Fruit fly (Drosophila melanogaster): ENCODE results near the gene TAF1B.

Gene TAF1B

DNA sequence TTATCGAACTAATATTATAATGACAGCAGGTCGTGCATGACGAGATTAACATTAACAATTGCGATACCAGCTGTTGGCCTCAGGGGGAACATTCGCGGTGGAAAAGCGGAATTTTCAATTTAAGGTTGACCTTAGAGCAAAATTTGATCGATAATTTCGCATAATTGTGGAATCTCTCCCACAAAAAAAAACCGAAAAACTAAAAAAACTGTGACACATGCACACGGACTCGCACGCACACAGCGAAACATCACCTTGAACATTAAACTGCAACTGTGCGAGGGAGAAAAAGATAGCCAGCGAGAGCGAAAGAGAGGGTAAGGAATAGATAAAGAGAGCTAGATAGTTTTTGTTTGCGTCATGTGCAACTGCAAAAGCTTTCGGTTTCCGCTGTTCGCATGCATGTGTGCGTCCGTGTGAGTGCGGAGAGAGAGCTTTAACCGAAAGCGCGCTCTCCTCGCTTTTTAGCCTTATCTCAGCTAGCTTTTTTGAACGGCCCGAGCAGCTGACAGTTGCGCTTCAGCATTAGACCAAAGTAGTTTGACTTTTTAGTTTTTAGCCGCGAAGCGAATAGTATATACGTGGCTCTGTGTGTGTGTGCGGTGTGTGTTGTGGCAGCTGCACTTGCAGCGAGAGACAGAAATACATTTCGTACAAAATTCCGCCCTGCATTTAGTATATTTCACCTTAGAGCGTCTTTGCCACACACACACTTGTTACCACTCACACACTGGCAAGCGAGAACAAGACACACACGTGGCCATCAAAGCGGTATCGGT lies 50.5 kb downstream of the TAF1B start (continued):
- TF ChIP-seq Dp (GFP tag; optimal IDR thresholded peaks at IDR 0.05) (no peak), CG16779 (GFP tag; IDR thresholded peaks at IDR 0.05) (no peak), sr (GFP tag; IDR thresholded peaks at IDR 0.05) (no peak), aop (GFP tag; IDR thresholded peaks at IDR 0.05) (no peak), Dad (GFP tag; optimal IDR thresholded peaks at IDR 0.05) (no peak), Stat92E (GFP tag; optimal IDR thresholded peaks at IDR 0.05) (no peak), phol (tag; optimal IDR thresholded peaks at IDR 0.05) (no peak), Camta (GFP tag; optimal IDR thresholded peaks at IDR 0.05) (no peak), Fer2 (tag; optimal IDR thresholded peaks at IDR 0.05) (no peak), Ets65A (GFP tag) (peak; percentile 62), CG12104 (GFP tag; optimal IDR thresholded peaks at IDR 0.05) (no peak), CG17912 (GFP tag; optimal IDR thresholded peaks at IDR 0.05) (no peak), nerfin-2 (GFP tag; IDR thresholded peaks at IDR 0.05; ENCODE audit: partially characterized antibody) (0 out of 2 replicates have a peak, but pooled peaks have one; percentile 37), Hr39 (optimal IDR thresholded peaks at IDR 0.05) (no peak), CG7745 (tag; optimal IDR thresholded peaks at IDR 0.05) (no peak), Nf-YC (tag; optimal IDR thresholded peaks at IDR 0.05) (no peak), Atf6 (GFP tag; IDR thresholded peaks at IDR 0.05) (no peak), kni (GFP tag; optimal IDR thresholded peaks at IDR 0.05) (peak; percentile 32), CG11695 (GFP tag; IDR thresholded peaks at IDR 0.05) (peak; percentile 27; the same call in 1 of the 3 replicates), CG5180 (GFP tag; optimal IDR thresholded peaks at IDR 0.05) (no peak), run (tag; optimal IDR thresholded peaks at IDR 0.05) (no peak), slbo (GFP tag; IDR thresholded peaks at IDR 0.05) (0 out of 2 replicates have a peak, but pooled peaks have one; percentile 11), sqz (GFP tag; optimal IDR thresholded peaks at IDR 0.05) (peak; percentile 50), seq (GFP tag; IDR thresholded peaks at IDR 0.05) (no peak), CG11085 (GFP tag; IDR thresholded peaks at IDR 0.05) (no peak), Hsf (GFP tag; optimal IDR thresholded peaks at IDR 0.05) (no peak), Sox102F (GFP tag; optimal IDR thresholded peaks at IDR 0.05) (no peak), caup (GFP tag; optimal IDR thresholded peaks at IDR 0.05; ENCODE audit: severe bottlenecking) (no peak), CG1647 (GFP tag; optimal IDR thresholded peaks at IDR 0.05) (no peak), CG6791 (GFP tag; IDR thresholded peaks at IDR 0.05; ENCODE audit: partially characterized antibody) (no peak), CG12391 (tag; optimal IDR thresholded peaks at IDR 0.05) (no peak), CG30403 (GFP tag; optimal IDR thresholded peaks at IDR 0.05) (no peak), CG2202 (tag; optimal IDR thresholded peaks at IDR 0.05) (no peak), CG18262 (tag; optimal IDR thresholded peaks at IDR 0.05) (no peak), Meics (GFP tag; optimal IDR thresholded peaks at IDR 0.05) (peak; percentile 5), so (GFP tag; IDR thresholded peaks at IDR 0.05) (no peak), dm (GFP tag; optimal IDR thresholded peaks at IDR 0.05) (no peak), CG6683 (GFP tag; optimal IDR thresholded peaks at IDR 0.05) (no peak), CG8944 (GFP tag; optimal IDR thresholded peaks at IDR 0.05) (no peak), Hr78 (GFP tag; optimal IDR thresholded peaks at IDR 0.05) (peak in 1 of 2 experiments; percentile 40), prd (optimal IDR thresholded peaks at IDR 0.05) (no peak), prd (GFP tag; IDR thresholded peaks at IDR 0.05) (no peak), CG10321 (GFP tag; IDR thresholded peaks at IDR 0.05) (peak; percentile 14; the same call in 1 of the 2 replicates), bsh (GFP tag; optimal IDR thresholded peaks at IDR 0.05) (no peak), Opbp (GFP tag; IDR thresholded peaks at IDR 0.05; ENCODE audit: partially characterized antibody) (peak; percentile 29; the same call in 1 of the 3 replicates), bcd (GFP tag; optimal IDR thresholded peaks at IDR 0.05) (no peak), toy (GFP tag; IDR thresholded peaks at IDR 0.05) (no peak), CG31224 (GFP tag; IDR thresholded peaks at IDR 0.05) (no peak), CG12769 (tag; optimal IDR thresholded peaks at IDR 0.05) (peak; percentile 43)
